Worm (Caenorhabditis elegans): ENCODE results near the gene lips-9.

DNA sequence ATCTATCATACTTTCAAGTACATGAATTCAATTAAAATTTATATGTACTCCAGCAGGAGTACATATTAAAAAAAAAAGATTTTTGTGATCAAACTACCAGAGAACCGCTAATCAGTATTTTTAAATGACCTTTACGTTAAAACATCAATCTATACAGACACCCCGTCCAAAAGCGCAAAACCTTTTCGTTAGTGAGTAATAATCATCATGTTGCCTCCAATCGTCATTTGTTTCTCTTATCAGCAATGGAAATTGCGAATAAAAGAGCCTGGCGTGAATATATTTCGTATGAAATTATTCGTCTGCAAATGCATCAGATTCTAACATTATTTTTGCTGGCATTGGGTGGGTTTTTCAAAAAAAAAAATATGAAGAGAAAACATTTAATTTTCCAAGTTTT lies 31.0 kb downstream of the lips-9 start, which contains the start of gene clec-66:
- TF ChIP-seq rbr-2 (tag; optimal IDR thresholded peaks at IDR 0.05) (no peak), zip-2 (tag; optimal IDR thresholded peaks at IDR 0.05) (no peak), ces-1 (GFP tag; optimal IDR thresholded peaks at IDR 0.05) (no peak), cey-2 (tag; optimal IDR thresholded peaks at IDR 0.05; ENCODE audit: borderline replicate concordance, insufficient read depth) (no peak), nhr-28 (tag; optimal IDR thresholded peaks at IDR 0.05) (no peak), unc-39 (tag; optimal IDR thresholded peaks at IDR 0.05) (no peak), nhr-10 (tag; optimal IDR thresholded peaks at IDR 0.05) (no peak), nhr-11 (tag; optimal IDR thresholded peaks at IDR 0.05) (no peak), spr-1 (tag; optimal IDR thresholded peaks at IDR 0.05) (no peak), nhr-42 (GFP tag; IDR thresholded peaks at IDR 0.05) (no peak), spr-3 (GFP tag; optimal IDR thresholded peaks at IDR 0.05) (no peak)
